Worm (Caenorhabditis elegans) whole organism, L1 larva: ENCODE measurements around the gene nprl-3.

Source experiments
- ama-1 ChIP-seq: fragments of 150-350 bp; optimal IDR thresholded peaks from 2 replicates; lab custom pipeline; 2014
- dsc-1 ChIP-seq: sonication (generic microtip); optimal IDR thresholded peaks from 2 replicates; lab custom pipeline; 2016; ENCODE audit warnings: mild to moderate bottlenecking, missing genetic modification characterization, missing compliant biosample characterization
- hpl-2 ChIP-seq: fragments of 150-350 bp; optimal IDR thresholded peaks from 2 replicates; lab custom pipeline; 2014; ENCODE audit warnings: missing biosample characterization, missing genetic modification reagents, missing genetic modification characterization
- lsy-2 ChIP-seq, 2 experiments: fragments of 150-350 bp; optimal IDR thresholded peaks; 2 replicates each; lab custom pipeline; 2014; ENCODE audit warnings: missing biosample characterization in 2 of 2, missing genetic modification characterization in 2 of 2
- nhr-237 ChIP-seq: fragments of 150-350 bp; optimal IDR thresholded peaks from 2 replicates; lab custom pipeline; 2014; ENCODE audit warnings: missing biosample characterization, missing genetic modification characterization
- nhr-90 ChIP-seq: sonication (generic microtip); optimal IDR thresholded peaks from 2 replicates; lab custom pipeline; 2016; ENCODE audit warnings: mild to moderate bottlenecking, missing genetic modification characterization, missing compliant biosample characterization; ENCODE audit not compliant: poor library complexity
- snpc-4 ChIP-seq: fragments of 150-350 bp; optimal IDR thresholded peaks from 2 replicates; lab custom pipeline; 2014; ENCODE audit warnings: missing biosample characterization, missing genetic modification characterization
- sptf-1 ChIP-seq: fragments of 150-350 bp; optimal IDR thresholded peaks from 2 replicates; lab custom pipeline; 2014; ENCODE audit warnings: missing biosample characterization, missing genetic modification characterization
- unc-62 ChIP-seq: fragments of 150-350 bp; optimal IDR thresholded peaks from 2 replicates; lab custom pipeline; 2014; ENCODE audit warnings: missing biosample characterization, missing genetic modification reagents, missing genetic modification characterization
- unc-98 ChIP-seq: fragments of 200-800 bp; sonication (Bioruptor generic); IDR thresholded peaks from 2 replicates; pipeline ENCODE4 v1.3.6; 2022; ENCODE audit warnings: missing genetic modification characterization, missing compliant biosample characterization
- ztf-11 ChIP-seq, 2 experiments: sonication (generic microtip); optimal IDR thresholded peaks; 2 replicates each; lab custom pipeline; 2016 to 2017; ENCODE audit warnings: missing genetic modification characterization in 2 of 2, missing biosample characterization in 1 of 2, missing compliant biosample characterization in 1 of 2

DNA sequence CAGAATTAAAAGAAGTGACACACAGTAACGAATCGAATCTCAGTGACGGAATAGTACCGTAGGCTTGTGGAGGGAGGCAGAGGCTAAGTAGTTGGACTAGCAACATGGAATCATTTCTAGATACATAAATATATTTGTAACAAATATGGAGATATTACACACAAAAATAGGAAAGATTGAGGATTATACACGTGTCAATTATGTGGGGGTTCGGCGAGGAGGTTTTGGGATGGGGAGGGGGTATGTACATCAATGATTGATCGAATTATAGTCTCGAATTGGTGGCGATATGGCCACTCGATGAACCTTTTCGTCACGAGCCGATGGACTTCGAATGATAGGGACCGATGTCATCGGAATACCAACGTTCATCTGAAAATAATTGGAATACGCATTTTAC, 10.1 kb downstream of the nprl-3 start:
- no peak for TF ChIP-seq lsy-2 (tag; optimal IDR thresholded peaks at IDR 0.05; lab: Kevin White, UChicago)
- no peak for TF ChIP-seq ama-1 (lab: Kevin White, UChicago)
- no peak for TF ChIP-seq hpl-2 (GFP tag; lab: Kevin White, UChicago)
- TF ChIP-seq snpc-4 (tag; lab: Kevin White, UChicago) = no peak
- TF ChIP-seq unc-98 (GFP tag; lab: Robert Waterston, UW) = no peak
- no peak for TF ChIP-seq nhr-237 (tag; lab: Kevin White, UChicago)
- TF ChIP-seq unc-62 (GFP tag; lab: Kevin White, UChicago) = no peak
- TF ChIP-seq nhr-90 (tag; lab: Kevin White, UChicago) = no peak
- TF ChIP-seq sptf-1 (tag; lab: Kevin White, UChicago) = no peak
- no peak for TF ChIP-seq ztf-11 (tag; optimal IDR thresholded peaks at IDR 0.05; lab: Kevin White, UChicago)
- no peak for TF ChIP-seq dsc-1 (tag; lab: Kevin White, UChicago)
